Fruit fly (Drosophila melanogaster): ENCODE measurements around the gene CG2983.

CG2983 gene

DNA sequence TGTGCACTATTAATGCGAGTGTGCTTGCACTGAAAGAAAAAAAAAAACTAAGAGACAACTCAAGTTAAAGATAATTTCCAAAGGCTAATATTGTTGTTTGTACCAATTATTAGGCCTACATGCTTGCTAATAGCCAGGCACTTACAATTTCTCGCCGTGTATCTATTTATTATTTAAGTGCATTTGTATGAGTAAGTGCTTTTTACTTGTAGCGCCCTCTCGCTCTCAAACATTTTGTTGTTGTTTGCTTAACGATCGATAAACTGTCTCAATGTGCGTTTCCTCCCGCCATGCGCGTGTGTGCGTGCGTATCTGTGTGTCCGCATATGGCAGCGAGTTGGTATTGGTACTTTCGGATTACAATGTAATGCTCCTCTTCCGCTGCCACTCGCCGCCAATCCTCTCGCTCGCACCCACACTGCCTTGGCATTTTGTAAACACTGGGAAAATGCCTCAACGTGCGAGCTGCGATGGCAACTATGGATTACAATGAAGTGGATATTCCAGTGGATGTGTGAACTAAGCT, 49.7 kb downstream of the CG2983 start (continued):
- TF ChIP-seq hb (GFP tag; IDR thresholded peaks at IDR 0.05; ENCODE audit: partially characterized antibody): no peak
- TF ChIP-seq CG10462 (GFP tag; optimal IDR thresholded peaks at IDR 0.05): peak; percentile 69
- TF ChIP-seq prd (optimal IDR thresholded peaks at IDR 0.05): no peak
- TF ChIP-seq prd (GFP tag; IDR thresholded peaks at IDR 0.05): peak; percentile 86
- peak; percentile 80 for TF ChIP-seq CG2712 (tag; optimal IDR thresholded peaks at IDR 0.05)
- peak; percentile 84 for TF ChIP-seq Atf3 (GFP tag; optimal IDR thresholded peaks at IDR 0.05)
- TF ChIP-seq sens-2 (GFP tag; IDR thresholded peaks at IDR 0.05): peak; percentile 74; the same call in 1 of the 2 replicates
- peak; percentile 73 for TF ChIP-seq B-H1 (GFP tag; IDR thresholded peaks at IDR 0.05)
- peak; percentile 49; the same call in 1 of the 2 replicates for TF ChIP-seq CG32532 (GFP tag; IDR thresholded peaks at IDR 0.05)
- peak; percentile 41 for TF ChIP-seq fd3F (GFP tag; optimal IDR thresholded peaks at IDR 0.05)
- peak; percentile 69 for TF ChIP-seq CG17829 (tag; optimal IDR thresholded peaks at IDR 0.05)
- peak; percentile 57 for TF ChIP-seq Sox100B (GFP tag; optimal IDR thresholded peaks at IDR 0.05)
- peak; percentile 76 for TF ChIP-seq croc (GFP tag; conservative IDR thresholded peaks at IDR 0.05)
- TF ChIP-seq CG11695 (GFP tag; IDR thresholded peaks at IDR 0.05): peak; percentile 71
- TF ChIP-seq CG42726 (GFP tag; IDR thresholded peaks at IDR 0.05; ENCODE audit: partially characterized antibody): no peak
- TF ChIP-seq CG6683 (GFP tag; optimal IDR thresholded peaks at IDR 0.05): peak; percentile 38
- peak; percentile 90 for TF ChIP-seq Ptx1 (GFP tag; IDR thresholded peaks at IDR 0.05)
- no peak for TF ChIP-seq insv (GFP tag; optimal IDR thresholded peaks at IDR 0.05)
- no peak for TF ChIP-seq hbn (GFP tag; IDR thresholded peaks at IDR 0.05; ENCODE audit: partially characterized antibody)
- peak; percentile 99 for TF ChIP-seq onecut (GFP tag; IDR thresholded peaks at IDR 0.05)
- peak; percentile 81 for TF ChIP-seq Aef1 (GFP tag; IDR thresholded peaks at IDR 0.05)
- TF ChIP-seq trem (tag; optimal IDR thresholded peaks at IDR 0.05): peak; percentile 56
- peak; percentile 89 for TF ChIP-seq Xbp1 (GFP tag; optimal IDR thresholded peaks at IDR 0.05)
- TF ChIP-seq CG4854 (GFP tag; optimal IDR thresholded peaks at IDR 0.05): peak; percentile 39
- TF ChIP-seq az2 (GFP tag; optimal IDR thresholded peaks at IDR 0.05): peak; percentile 89
- peak; percentile 70 for TF ChIP-seq Max (GFP tag; optimal IDR thresholded peaks at IDR 0.05)
- peak; percentile 93 for TF ChIP-seq Sox102F (GFP tag; optimal IDR thresholded peaks at IDR 0.05)
- TF ChIP-seq abd-A (tag; optimal IDR thresholded peaks at IDR 0.05): peak; percentile 82
- no peak for TF ChIP-seq CG17912 (GFP tag; optimal IDR thresholded peaks at IDR 0.05)
- TF ChIP-seq Neu2 (GFP tag; optimal IDR thresholded peaks at IDR 0.05; ENCODE audit: borderline replicate concordance): peak; percentile 38
- 0 out of 2 replicates have a peak, but pooled peaks have one; percentile 23 for TF ChIP-seq klu (GFP tag; IDR thresholded peaks at IDR 0.05)
- TF ChIP-seq corto (GFP tag; optimal IDR thresholded peaks at IDR 0.05): no peak
- peak; percentile 70 for TF ChIP-seq phol (tag; optimal IDR thresholded peaks at IDR 0.05)
- TF ChIP-seq ssp (GFP tag; IDR thresholded peaks at IDR 0.05): peak; percentile 76
- peak; percentile 67 for TF ChIP-seq NfI (GFP tag; optimal IDR thresholded peaks at IDR 0.05)
- peak in 1 of 3 experiments; percentile 67 for TF ChIP-seq lola (GFP tag; optimal IDR thresholded peaks at IDR 0.05)
- peak; percentile 69 for TF ChIP-seq wdn (GFP tag; IDR thresholded peaks at IDR 0.05)
- peak; percentile 81 for TF ChIP-seq CG9727 (GFP tag; optimal IDR thresholded peaks at IDR 0.05)
- TF ChIP-seq CG4730 (GFP tag; IDR thresholded peaks at IDR 0.05): peak; percentile 75
- TF ChIP-seq CG15601 (tag; optimal IDR thresholded peaks at IDR 0.05): no peak
- peak in 1 of 2 experiments; percentile 62 for TF ChIP-seq Eip74EF (GFP tag; optimal IDR thresholded peaks at IDR 0.05)
- peak; percentile 70 for TF ChIP-seq Mes4 (GFP tag; optimal IDR thresholded peaks at IDR 0.05)
- 0 out of 2 replicates have a peak, but pooled peaks have one; percentile 34 for TF ChIP-seq dimm (GFP tag; IDR thresholded peaks at IDR 0.05)
- peak; percentile 79 for TF ChIP-seq CG9876 (GFP tag; optimal IDR thresholded peaks at IDR 0.05)
- peak; percentile 73 for TF ChIP-seq bcd (GFP tag; optimal IDR thresholded peaks at IDR 0.05)
- peak; percentile 6 for TF ChIP-seq D19B (GFP tag; optimal IDR thresholded peaks at IDR 0.05)
- TF ChIP-seq CG11085 (GFP tag; IDR thresholded peaks at IDR 0.05): peak; percentile 46; the same call in 1 of the 2 replicates
- no peak for TF ChIP-seq Taf1 (GFP tag; IDR thresholded peaks at IDR 0.05)
- TF ChIP-seq fd102C (GFP tag; optimal IDR thresholded peaks at IDR 0.05): no peak

Measured in whole organism, embryonic.